Worm (Caenorhabditis elegans): Measurements from ENCODE around the gene ifb-1.

DNA sequence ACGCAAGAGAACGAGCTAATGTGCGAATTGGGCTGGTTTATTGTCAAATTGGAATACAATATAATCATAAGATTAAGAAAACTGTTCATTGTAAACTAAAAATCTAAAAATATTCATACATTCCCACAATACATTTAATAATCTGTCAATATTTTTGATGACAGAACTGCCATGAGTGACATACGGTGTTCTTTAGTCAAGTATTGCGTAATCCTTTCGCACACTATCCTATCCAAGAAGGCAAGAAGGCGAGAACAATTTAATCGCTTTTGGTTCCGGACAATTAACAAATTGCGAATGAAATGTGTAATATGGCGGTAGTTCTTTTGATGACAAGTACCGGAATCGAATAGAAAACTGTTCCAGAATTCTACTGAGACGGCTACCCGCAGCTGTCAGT lies 30.5 kb upstream of the ifb-1 start:
- TF ChIP-seq unc-39 (tag; optimal IDR thresholded peaks at IDR 0.05) (no peak), ama-1 (optimal IDR thresholded peaks at IDR 0.05) (no peak), lin-39 (tag; optimal IDR thresholded peaks at IDR 0.05) (no peak), ceh-82 (tag; optimal IDR thresholded peaks at IDR 0.05) (no peak), elt-1 (tag; optimal IDR thresholded peaks at IDR 0.05) (no peak), unc-62 (GFP tag; optimal IDR thresholded peaks at IDR 0.05) (no peak), nhr-237 (tag; optimal IDR thresholded peaks at IDR 0.05) (no peak), aly-2 (tag; optimal IDR thresholded peaks at IDR 0.05) (no peak), elt-3 (tag; optimal IDR thresholded peaks at IDR 0.05) (no peak), nhr-6 (tag; optimal IDR thresholded peaks at IDR 0.05) (no peak), egl-27 (tag; optimal IDR thresholded peaks at IDR 0.05) (no peak), ztf-11 (tag; optimal IDR thresholded peaks at IDR 0.05) (no peak), dmd-4 (tag; optimal IDR thresholded peaks at IDR 0.05) (no peak)

All from whole organism, L2 larva.